Worm (Caenorhabditis elegans): ENCODE results near the gene ceh-54.

ceh-54 gene

ce11 chrX:6216551-6216950 lies 22.5 kb upstream of the ceh-54 start, which contains the start of gene lrch-1:
TSS of gene lrch-1 (minus strand) at chrX:6216651.
- TF ChIP-seq gmeb-1 (tag; optimal IDR thresholded peaks at IDR 0.05) (no peak), mbf-1 (tag; optimal IDR thresholded peaks at IDR 0.05) (no peak), ZK546.5 (tag; optimal IDR thresholded peaks at IDR 0.05) (no peak), R02D3.7 (tag; optimal IDR thresholded peaks at IDR 0.05) (no peak), C34F6.9 (tag; optimal IDR thresholded peaks at IDR 0.05) (no peak), nhr-6 (tag; optimal IDR thresholded peaks at IDR 0.05) (no peak), F13H6.1 (tag; optimal IDR thresholded peaks at IDR 0.05) (no peak), skn-1 (tag; optimal IDR thresholded peaks at IDR 0.05) (no peak), ceh-82 (tag; optimal IDR thresholded peaks at IDR 0.05) (no peak), crh-2 (tag; optimal IDR thresholded peaks at IDR 0.05) (no peak)

- TF ChIP-seq unc-62 (GFP tag; optimal IDR thresholded peaks at IDR 0.05) (no peak), ZK546.5 (tag; optimal IDR thresholded peaks at IDR 0.05) (no peak), lin-11 (tag; optimal IDR thresholded peaks at IDR 0.05) (no peak), lsy-2 (tag; optimal IDR thresholded peaks at IDR 0.05) (no peak), nhr-129 (tag; optimal IDR thresholded peaks at IDR 0.05) (no peak), nhr-23 (tag; optimal IDR thresholded peaks at IDR 0.05) (no peak), F13H6.1 (tag; optimal IDR thresholded peaks at IDR 0.05) (no peak), sem-4 (tag; optimal IDR thresholded peaks at IDR 0.05) (no peak), gmeb-1 (tag; optimal IDR thresholded peaks at IDR 0.05) (no peak), unc-39 (tag; optimal IDR thresholded peaks at IDR 0.05) (no peak), ztf-11 (tag; optimal IDR thresholded peaks at IDR 0.05) (no peak), nhr-10 (tag; optimal IDR thresholded peaks at IDR 0.05) (no peak), lin-39 (tag; optimal IDR thresholded peaks at IDR 0.05) (no peak), dmd-4 (tag; optimal IDR thresholded peaks at IDR 0.05) (no peak), mdl-1 (tag; optimal IDR thresholded peaks at IDR 0.05) (no peak), egl-27 (tag; optimal IDR thresholded peaks at IDR 0.05) (no peak), nhr-12 (tag; optimal IDR thresholded peaks at IDR 0.05) (no peak)
Observed at ce11 chrX:6211322-6211820, 17.3 kb upstream of the ceh-54 start.

- TF ChIP-seq sem-4 (tag; optimal IDR thresholded peaks at IDR 0.05) (no peak), ama-1 (optimal IDR thresholded peaks at IDR 0.05) (no peak), unc-62 (GFP tag; optimal IDR thresholded peaks at IDR 0.05) (no peak), nhr-12 (tag; optimal IDR thresholded peaks at IDR 0.05) (no peak), unc-39 (tag; optimal IDR thresholded peaks at IDR 0.05) (no peak), nhr-129 (tag; optimal IDR thresholded peaks at IDR 0.05) (no peak), crh-2 (tag; optimal IDR thresholded peaks at IDR 0.05) (no peak), lin-13 (GFP tag; optimal IDR thresholded peaks at IDR 0.05) (no peak), C34F6.9 (tag; optimal IDR thresholded peaks at IDR 0.05) (no peak), nhr-10 (tag; optimal IDR thresholded peaks at IDR 0.05) (no peak), nhr-237 (tag; optimal IDR thresholded peaks at IDR 0.05) (no peak), ztf-4 (tag; optimal IDR thresholded peaks at IDR 0.05) (no peak)
Observed at ce11 chrX:6208463-6208862, 14.4 kb upstream of the ceh-54 start, which contains the start of gene C14F11.7. TSS of gene C14F11.7 (minus strand) at chrX:6208563.

- TF ChIP-seq nhr-129 (tag; optimal IDR thresholded peaks at IDR 0.05): peak; percentile 95
- no peak for TF ChIP-seq nhr-237 (tag; optimal IDR thresholded peaks at IDR 0.05)
- peak; percentile 59 for TF ChIP-seq nhr-10 (tag; optimal IDR thresholded peaks at IDR 0.05)
- TF ChIP-seq R02D3.7 (tag; optimal IDR thresholded peaks at IDR 0.05): no peak
- TF ChIP-seq sem-4 (tag; optimal IDR thresholded peaks at IDR 0.05): peak; percentile 90
- TF ChIP-seq C34F6.9 (tag; optimal IDR thresholded peaks at IDR 0.05): peak; percentile 84
- peak; percentile 30 for TF ChIP-seq nhr-11 (tag; optimal IDR thresholded peaks at IDR 0.05)
- TF ChIP-seq peb-1 (tag; optimal IDR thresholded peaks at IDR 0.05): no peak
- peak; percentile 32 to 60 for TF ChIP-seq mdl-1 (tag; optimal IDR thresholded peaks at IDR 0.05)
- TF ChIP-seq unc-39 (tag; optimal IDR thresholded peaks at IDR 0.05): no peak
- TF ChIP-seq lin-39 (tag; optimal IDR thresholded peaks at IDR 0.05): no peak
- TF ChIP-seq nhr-23 (tag; optimal IDR thresholded peaks at IDR 0.05): no peak
- peak; percentile 68 to 85 for TF ChIP-seq lsy-2 (tag; optimal IDR thresholded peaks at IDR 0.05)
- TF ChIP-seq ama-1 (optimal IDR thresholded peaks at IDR 0.05): no peak
- TF ChIP-seq elt-1 (tag; optimal IDR thresholded peaks at IDR 0.05): no peak
- TF ChIP-seq Y55F3AM.14 (GFP tag; optimal IDR thresholded peaks at IDR 0.05): peak; percentile 93
- TF ChIP-seq ceh-16 (tag; optimal IDR thresholded peaks at IDR 0.05): peak; percentile 53
- peak; percentile 70 for TF ChIP-seq skn-1 (tag; optimal IDR thresholded peaks at IDR 0.05)
- peak; percentile 90 for TF ChIP-seq fos-1 (tag; optimal IDR thresholded peaks at IDR 0.05)
- peak; percentile 75 for TF ChIP-seq nhr-25 (tag; optimal IDR thresholded peaks at IDR 0.05)
- no peak for TF ChIP-seq ZK546.5 (tag; optimal IDR thresholded peaks at IDR 0.05)
- peak; percentile 10 for TF ChIP-seq ztf-11 (tag; optimal IDR thresholded peaks at IDR 0.05)
- peak; percentile 89 for TF ChIP-seq sma-9 (GFP tag; optimal IDR thresholded peaks at IDR 0.05)
- no peak for TF ChIP-seq sma-9 (tag; optimal IDR thresholded peaks at IDR 0.05)
- TF ChIP-seq nhr-77 (tag; optimal IDR thresholded peaks at IDR 0.05): no peak
- peak; percentile 95 for TF ChIP-seq lin-11 (tag; optimal IDR thresholded peaks at IDR 0.05)
- no peak for TF ChIP-seq mbf-1 (tag; optimal IDR thresholded peaks at IDR 0.05)
- TF ChIP-seq alr-1 (tag; optimal IDR thresholded peaks at IDR 0.05): no peak
- TF ChIP-seq egl-27 (tag; optimal IDR thresholded peaks at IDR 0.05): peak; percentile 90
- no peak for TF ChIP-seq nhr-12 (tag; optimal IDR thresholded peaks at IDR 0.05)
- TF ChIP-seq snpc-4 (tag; optimal IDR thresholded peaks at IDR 0.05): peak; percentile 10
- TF ChIP-seq dmd-4 (tag; optimal IDR thresholded peaks at IDR 0.05): no peak
- TF ChIP-seq blmp-1 (tag; optimal IDR thresholded peaks at IDR 0.05; ENCODE audit: insufficient read depth): no peak
- TF ChIP-seq F13H6.1 (tag; optimal IDR thresholded peaks at IDR 0.05): peak; percentile 87
- peak; percentile 91 for TF ChIP-seq nhr-21 (tag; optimal IDR thresholded peaks at IDR 0.05)
- TF ChIP-seq sma-3 (GFP tag; optimal IDR thresholded peaks at IDR 0.05): peak; percentile 93
- TF ChIP-seq mab-5 (tag; optimal IDR thresholded peaks at IDR 0.05): peak; percentile 63
- TF ChIP-seq crh-2 (tag; optimal IDR thresholded peaks at IDR 0.05): peak; percentile 91
Observed at ce11 chrX:6207687-6208088, 13.6 kb upstream of the ceh-54 start, which contains the start of gene T13C5.6. TSS of gene T13C5.6 (minus strand) at chrX:6207687.

Measured in whole organism, L2 larva.